Fruit fly (Drosophila melanogaster): Measurements from ENCODE around the gene CG7102.

Gene CG7102

dm6 chr2L:7872680-7873079 lies 14.6 kb downstream of the CG7102 start (continued):
- TF ChIP-seq dm (GFP tag; optimal IDR thresholded peaks at IDR 0.05): no peak
- TF ChIP-seq CG5245 (GFP tag; optimal IDR thresholded peaks at IDR 0.05): no peak
- no peak for TF ChIP-seq h (optimal IDR thresholded peaks at IDR 0.05)
- no peak for TF ChIP-seq ftz-f1 (GFP tag; optimal IDR thresholded peaks at IDR 0.05)
- peak; percentile 23; the same call in 1 of the 2 replicates for TF ChIP-seq onecut (GFP tag; IDR thresholded peaks at IDR 0.05)
- TF ChIP-seq Dip2 (GFP tag; IDR thresholded peaks at IDR 0.05): no peak
- no peak for TF ChIP-seq Antp (GFP tag; optimal IDR thresholded peaks at IDR 0.05)
- no peak for TF ChIP-seq danr (GFP tag; IDR thresholded peaks at IDR 0.05)
- TF ChIP-seq HLH54F (GFP tag; optimal IDR thresholded peaks at IDR 0.05): no peak
- no peak for TF ChIP-seq Spps (tag; optimal IDR thresholded peaks at IDR 0.05)
- TF ChIP-seq jing (GFP tag; optimal IDR thresholded peaks at IDR 0.05): no peak
- no peak for TF ChIP-seq CG31388 (GFP tag; optimal IDR thresholded peaks at IDR 0.05)
- TF ChIP-seq CG8281 (tag; optimal IDR thresholded peaks at IDR 0.05): no peak
- no peak for TF ChIP-seq H2.0 (GFP tag; IDR thresholded peaks at IDR 0.05)
- no peak for TF ChIP-seq CG11504 (tag; optimal IDR thresholded peaks at IDR 0.05)
- no peak for TF ChIP-seq zen (tag; optimal IDR thresholded peaks at IDR 0.05)
- TF ChIP-seq CG16813 (GFP tag; IDR thresholded peaks at IDR 0.05; ENCODE audit: partially characterized antibody): peak; percentile 75
- TF ChIP-seq CG8359 (GFP tag; optimal IDR thresholded peaks at IDR 0.05; ENCODE audit: borderline replicate concordance): no peak
- no peak for TF ChIP-seq CG9215 (GFP tag; IDR thresholded peaks at IDR 0.05)
- no peak for TF ChIP-seq Hr51 (GFP tag; optimal IDR thresholded peaks at IDR 0.05)
- no peak for TF ChIP-seq Drgx (GFP tag; IDR thresholded peaks at IDR 0.05)
- no peak for TF ChIP-seq Mrtf (GFP tag; IDR thresholded peaks at IDR 0.05)
- TF ChIP-seq Gug (GFP tag; IDR thresholded peaks at IDR 0.05): no peak
- peak; percentile 70 for TF ChIP-seq CG34224 (GFP tag; IDR thresholded peaks at IDR 0.05; ENCODE audit: partially characterized antibody)
- no peak for TF ChIP-seq CG32532 (GFP tag; IDR thresholded peaks at IDR 0.05)
- TF ChIP-seq bbx (GFP tag; IDR thresholded peaks at IDR 0.05; ENCODE audit: partially characterized antibody): peak; percentile 79
- TF ChIP-seq CG12744 (GFP tag; optimal IDR thresholded peaks at IDR 0.05): no peak
- TF ChIP-seq zf30C (GFP tag; optimal IDR thresholded peaks at IDR 0.05): no peak
- TF ChIP-seq CG13775 (GFP tag; optimal IDR thresholded peaks at IDR 0.05): no peak
- no peak for TF ChIP-seq Taf1 (GFP tag; IDR thresholded peaks at IDR 0.05)
- TF ChIP-seq BEAF-32 (GFP tag; optimal IDR thresholded peaks at IDR 0.05): no peak
- TF ChIP-seq TFAM (GFP tag; optimal IDR thresholded peaks at IDR 0.05): no peak
- TF ChIP-seq H15 (GFP tag; IDR thresholded peaks at IDR 0.05): no peak
- no peak for TF ChIP-seq tup (GFP tag; optimal IDR thresholded peaks at IDR 0.05)
- no peak for TF ChIP-seq Eip74EF (GFP tag; optimal IDR thresholded peaks at IDR 0.05)
- TF ChIP-seq CG17829 (tag; optimal IDR thresholded peaks at IDR 0.05): no peak
- TF ChIP-seq Lim3 (GFP tag; IDR thresholded peaks at IDR 0.05): no peak
- no peak for TF ChIP-seq CoRest (tag; optimal IDR thresholded peaks at IDR 0.05)
- TF ChIP-seq Ravus (GFP tag; IDR thresholded peaks at IDR 0.05): no peak
- TF ChIP-seq Dip3 (GFP tag; optimal IDR thresholded peaks at IDR 0.05): no peak
- no peak for TF ChIP-seq Sox100B (GFP tag; optimal IDR thresholded peaks at IDR 0.05)
- TF ChIP-seq tio (GFP tag; optimal IDR thresholded peaks at IDR 0.05): no peak
- no peak for TF ChIP-seq tll (GFP tag; optimal IDR thresholded peaks at IDR 0.05)
- no peak for TF ChIP-seq insv (GFP tag; optimal IDR thresholded peaks at IDR 0.05)
- TF ChIP-seq hb (GFP tag; IDR thresholded peaks at IDR 0.05; ENCODE audit: partially characterized antibody): peak; percentile 87
- TF ChIP-seq vnd (GFP tag; IDR thresholded peaks at IDR 0.05; ENCODE audit: partially characterized antibody): peak; percentile 84
- no peak for TF ChIP-seq psq (GFP tag; optimal IDR thresholded peaks at IDR 0.05)
- TF ChIP-seq amos (GFP tag; IDR thresholded peaks at IDR 0.05; ENCODE audit: partially characterized antibody): peak; percentile 72
- no peak for TF ChIP-seq CG14441 (GFP tag; IDR thresholded peaks at IDR 0.05)
- TF ChIP-seq B-H1 (GFP tag; IDR thresholded peaks at IDR 0.05): no peak
- TF ChIP-seq Atf-2 (GFP tag; optimal IDR thresholded peaks at IDR 0.05): no peak
